Fruit fly (Drosophila melanogaster): ENCODE measurements around the gene TfIIFalpha.

DNA sequence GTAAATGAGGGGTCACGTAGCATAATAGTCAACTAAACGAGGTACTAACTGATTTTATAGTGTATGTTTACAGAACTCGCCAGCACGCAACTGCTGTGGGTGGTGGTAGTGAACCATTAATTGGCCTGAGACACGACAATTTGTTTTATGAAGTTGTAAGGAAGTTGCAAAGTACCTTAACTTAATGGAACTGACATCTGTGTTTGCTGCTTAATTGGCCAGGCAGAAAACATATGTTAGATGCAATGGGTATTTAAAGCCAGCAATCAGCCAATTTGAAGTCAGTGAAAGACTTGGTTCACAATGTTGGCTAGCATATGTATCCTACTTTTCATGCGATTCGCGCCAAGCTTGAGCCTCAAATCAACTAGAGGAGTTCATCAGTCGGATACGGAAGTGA, 38.6 kb upstream of the TfIIFalpha start, which contains the start of gene CG17917:
- TF ChIP-seq Abd-B (GFP tag; optimal IDR thresholded peaks at IDR 0.05): no peak
- no peak for TF ChIP-seq psq (GFP tag; optimal IDR thresholded peaks at IDR 0.05)
- no peak for TF ChIP-seq Myc (optimal IDR thresholded peaks at IDR 0.05)
- TF ChIP-seq h (GFP tag; optimal IDR thresholded peaks at IDR 0.05): no peak
- no peak for TF ChIP-seq Hnf4 (GFP tag; optimal IDR thresholded peaks at IDR 0.05)
- no peak for TF ChIP-seq CG32264 (GFP tag; optimal IDR thresholded peaks at IDR 0.05)
- TF ChIP-seq br (GFP tag; optimal IDR thresholded peaks at IDR 0.05): no peak
- no peak for TF ChIP-seq usp (GFP tag; optimal IDR thresholded peaks at IDR 0.05)
- TF ChIP-seq fru (GFP tag; optimal IDR thresholded peaks at IDR 0.05): no peak
- TF ChIP-seq OdsH (GFP tag; optimal IDR thresholded peaks at IDR 0.05): no peak
- TF ChIP-seq Vsx2 (GFP tag; optimal IDR thresholded peaks at IDR 0.05; ENCODE audit: partially characterized antibody): no peak
- TF ChIP-seq dl (GFP tag; optimal IDR thresholded peaks at IDR 0.05; ENCODE audit: insufficient read depth in 1 of 2, partially characterized antibody in 2 of 2): no peak
- no peak for TF ChIP-seq lola (GFP tag; optimal IDR thresholded peaks at IDR 0.05)
